Fruit fly (Drosophila melanogaster) S2 (cell line): ENCODE results near the gene CG42671.

ENCODE experiments used
- CG8478 ChIP-seq: fragments of >200 bp; optimal IDR thresholded peaks from 2 replicates; lab custom pipeline; 2018
- CTCF ChIP-seq, 2 experiments: fragments of >200 bp; optimal IDR thresholded peaks; 2 replicates each; lab custom pipeline; 2018

- TF ChIP-seq CG8478 (lab: Kevin White, UChicago), result no peak
- TF ChIP-seq CTCF (optimal IDR thresholded peaks at IDR 0.05; lab: Kevin White, UChicago), result no peak
These were observed 4.6 kb downstream of the CG42671 start for dm6 chr3L:11218892-11219291.
